Worm (Caenorhabditis elegans) whole organism, early embryonic: Measurements from ENCODE around the gene C53A5.2.

Experiments
- B0310.2 ChIP-seq: sonication (generic microtip); optimal IDR thresholded peaks from 2 replicates; lab custom pipeline; 2016; ENCODE audit warnings: mild to moderate bottlenecking, missing genetic modification characterization, missing compliant biosample characterization
- F13C5.2 ChIP-seq: sonication (generic microtip); optimal IDR thresholded peaks from 2 replicates; lab custom pipeline; 2017; ENCODE audit warnings: mild to moderate bottlenecking, missing genetic modification characterization, inconsistent platforms, missing compliant biosample characterization
- aly-1 ChIP-seq: sonication (generic microtip); optimal IDR thresholded peaks from 2 replicates; lab custom pipeline; 2016; ENCODE audit warnings: missing genetic modification characterization, missing compliant biosample characterization
- ama-1 ChIP-seq: fragments of 150-350 bp; optimal IDR thresholded peaks from 2 replicates; lab custom pipeline; 2014
- ceh-13 ChIP-seq: fragments of 200-800 bp; sonication (Bioruptor generic); optimal IDR thresholded peaks from 2 replicates; lab custom pipeline; 2018; ENCODE audit warnings: mild to moderate bottlenecking, missing genetic modification characterization, missing compliant biosample characterization
- ceh-36 ChIP-seq: sonication (generic microtip); optimal IDR thresholded peaks from 2 replicates; lab custom pipeline; 2016; ENCODE audit warnings: missing genetic modification characterization, inconsistent platforms, missing compliant biosample characterization
- ets-7 ChIP-seq: sonication (generic microtip); optimal IDR thresholded peaks from 2 replicates; lab custom pipeline; 2016; ENCODE audit warnings: missing genotype, missing genetic modification characterization, missing compliant biosample characterization
- flt-1 ChIP-seq: fragments of 200-800 bp; sonication (Bioruptor generic); IDR thresholded peaks from 2 replicates; pipeline ENCODE4 v1.3.6; 2022; ENCODE audit warnings: missing genetic modification characterization, missing compliant biosample characterization
- hmbx-1 ChIP-seq: sonication (generic microtip); optimal IDR thresholded peaks from 2 replicates; lab custom pipeline; 2016; ENCODE audit warnings: mild to moderate bottlenecking, missing genetic modification characterization, missing compliant biosample characterization
- hmg-4 ChIP-seq: fragments of 200-800 bp; sonication (Bioruptor generic); optimal IDR thresholded peaks from 2 replicates; lab custom pipeline; 2018; ENCODE audit warnings: mild to moderate bottlenecking, missing genetic modification characterization, missing compliant biosample characterization
- hnd-1 ChIP-seq: sonication (generic microtip); optimal IDR thresholded peaks from 2 replicates; lab custom pipeline; 2016; ENCODE audit warnings: missing genetic modification characterization, missing compliant biosample characterization
- pes-1 ChIP-seq: fragments of 200-800 bp; sonication (Bioruptor generic); IDR thresholded peaks from 2 replicates; pipeline ENCODE4 v1.3.6; 2022; ENCODE audit warnings: missing genetic modification reagents, missing genetic modification characterization, missing compliant biosample characterization
- scrt-1 ChIP-seq: fragments of 200-800 bp; sonication (Bioruptor generic); IDR thresholded peaks from 2 replicates; pipeline ENCODE4 v1.3.6; 2022; ENCODE audit warnings: missing genetic modification characterization, missing compliant biosample characterization
- sea-1 ChIP-seq: fragments of 200-800 bp; sonication (Bioruptor generic); conservative IDR thresholded peaks from 2 replicates; pipeline ENCODE4 v1.3.6; 2022; ENCODE audit warnings: missing genetic modification characterization, missing compliant biosample characterization
- tbx-11 ChIP-seq: fragments of 200-800 bp; sonication (Bioruptor generic); IDR thresholded peaks from 2 replicates; pipeline ENCODE4 v1.3.6; 2022; ENCODE audit warnings: missing genetic modification characterization, missing compliant biosample characterization
- tbx-37 ChIP-seq: fragments of 200-800 bp; sonication (Bioruptor generic); conservative IDR thresholded peaks from 2 replicates; pipeline ENCODE4 v1.3.6; 2022; ENCODE audit warnings: missing genetic modification reagents, missing genetic modification characterization, missing compliant biosample characterization
- tra-4 ChIP-seq: sonication (generic microtip); optimal IDR thresholded peaks from 2 replicates; lab custom pipeline; 2017; ENCODE audit warnings: missing genetic modification characterization, missing compliant biosample characterization

The C53A5.2 gene

DNA sequence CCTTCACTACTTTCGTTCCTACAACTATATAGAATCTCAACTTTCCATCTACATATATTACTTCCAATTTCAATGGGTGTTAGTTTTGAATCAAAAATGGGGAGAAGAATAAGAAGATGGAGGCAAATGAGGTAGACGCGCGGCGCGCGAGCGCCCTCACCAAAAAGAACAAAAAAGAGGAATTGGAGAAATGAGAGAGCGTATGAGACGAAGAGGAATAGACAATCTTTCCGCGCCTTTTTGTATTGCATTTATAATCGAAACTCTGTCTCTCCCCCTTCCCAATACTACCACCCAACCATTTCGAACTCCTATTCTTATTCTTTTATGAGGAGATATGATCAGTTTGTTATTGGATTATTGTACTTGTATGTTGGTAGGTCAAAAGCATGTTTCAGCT is 22.5 kb downstream of the C53A5.2 start:
- no peak for TF ChIP-seq flt-1 (GFP tag; lab: Robert Waterston, UW)
- TF ChIP-seq hnd-1 (tag; lab: Kevin White, UChicago): no peak
- no peak for TF ChIP-seq ceh-13 (GFP tag; lab: Kevin White, UChicago)
- no peak for TF ChIP-seq tbx-37
- no peak for TF ChIP-seq hmbx-1
- TF ChIP-seq scrt-1 (GFP tag; lab: Robert Waterston, UW): no peak
- no peak for TF ChIP-seq ama-1 (lab: Kevin White, UChicago)
- no peak for TF ChIP-seq pes-1 (GFP tag; lab: Robert Waterston, UW)
- no peak for TF ChIP-seq F13C5.2 (tag; lab: Kevin White, UChicago)
- no peak for TF ChIP-seq aly-1
- no peak for TF ChIP-seq tra-4
- no peak for TF ChIP-seq ets-7 (tag; lab: Kevin White, UChicago)
- TF ChIP-seq tbx-11 (GFP tag; lab: Robert Waterston, UW): no peak
- TF ChIP-seq hmg-4 (GFP tag; lab: Kevin White, UChicago): no peak
- TF ChIP-seq ceh-36: no peak
- TF ChIP-seq sea-1: no peak

DNA sequence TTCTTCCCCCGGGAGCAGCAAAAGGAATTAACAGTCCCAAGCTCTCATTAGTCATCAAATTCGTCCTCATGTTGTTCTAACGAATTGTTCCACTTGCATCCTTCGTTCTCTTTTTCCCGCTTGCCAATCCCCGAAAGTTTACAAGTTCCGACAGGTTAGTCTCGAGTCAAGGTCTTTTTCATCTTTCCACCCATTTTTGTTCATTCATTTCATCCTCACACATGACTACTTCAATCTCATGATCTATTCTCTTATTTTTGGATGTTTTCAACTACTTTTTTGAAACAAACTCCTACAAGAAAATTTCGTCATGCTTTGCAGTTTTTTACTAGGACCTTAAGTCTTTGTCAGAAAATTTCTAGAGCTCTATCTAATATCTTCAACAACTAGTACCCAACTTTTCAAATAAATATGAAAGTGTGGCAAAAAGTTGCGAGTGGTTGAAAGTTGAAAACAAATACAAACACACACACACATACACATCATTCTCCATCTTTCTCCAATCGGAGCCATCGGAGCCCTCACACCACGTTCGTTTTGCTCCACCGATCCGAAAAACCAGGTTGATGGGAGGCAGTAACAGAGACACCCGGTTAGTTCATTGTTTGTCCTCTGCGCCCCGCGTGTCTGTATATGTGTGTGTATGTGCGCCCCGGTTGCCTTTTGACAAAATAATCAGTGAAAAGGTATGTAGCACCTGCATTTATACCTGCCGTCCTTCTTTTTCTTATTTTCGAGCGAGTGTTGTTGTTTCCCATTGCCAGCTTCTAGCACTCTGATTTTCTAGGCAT is 23.7 kb downstream of the C53A5.2 start:
- TF ChIP-seq tbx-11 (GFP tag; lab: Robert Waterston, UW): no peak
- TF ChIP-seq F13C5.2 (tag; lab: Kevin White, UChicago): no peak
- TF ChIP-seq ceh-36: no peak
- no peak for TF ChIP-seq ets-7 (tag; lab: Kevin White, UChicago)
- TF ChIP-seq tbx-37: no peak
- TF ChIP-seq flt-1 (GFP tag; lab: Robert Waterston, UW): no peak
- TF ChIP-seq pes-1 (GFP tag; lab: Robert Waterston, UW): no peak
- TF ChIP-seq aly-1: no peak
- TF ChIP-seq sea-1: no peak
- no peak for TF ChIP-seq hnd-1 (tag; lab: Kevin White, UChicago)
- TF ChIP-seq ama-1 (lab: Kevin White, UChicago): no peak
- no peak for TF ChIP-seq hmbx-1

DNA sequence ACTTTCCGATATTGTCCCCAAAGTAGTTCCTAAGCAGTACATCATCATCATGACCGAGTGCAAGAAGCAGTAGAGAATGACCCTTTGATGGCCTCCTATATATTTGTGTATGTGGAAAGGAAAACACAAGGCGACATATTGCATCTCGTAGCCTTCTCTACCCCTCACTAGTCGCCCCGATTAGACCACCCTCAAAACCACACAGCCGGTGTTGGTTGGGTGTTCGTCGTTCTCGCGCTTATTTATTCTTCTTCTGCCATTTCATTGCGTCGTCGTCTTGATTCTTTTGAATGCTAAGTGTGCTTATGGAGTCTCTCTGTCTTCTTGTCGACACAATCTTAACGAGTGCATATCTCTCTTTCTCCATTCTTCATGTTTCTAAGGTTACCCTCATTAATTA is 24.8 kb downstream of the C53A5.2 start:
- TF ChIP-seq tbx-11 (GFP tag; lab: Robert Waterston, UW): no peak
- peak; percentile 13 for TF ChIP-seq F13C5.2 (tag; lab: Kevin White, UChicago)
- TF ChIP-seq flt-1 (GFP tag; lab: Robert Waterston, UW): peak; percentile 40; the same call in 1 of the 2 replicates
- peak; percentile 80 for TF ChIP-seq hmg-4 (GFP tag; lab: Kevin White, UChicago)

DNA sequence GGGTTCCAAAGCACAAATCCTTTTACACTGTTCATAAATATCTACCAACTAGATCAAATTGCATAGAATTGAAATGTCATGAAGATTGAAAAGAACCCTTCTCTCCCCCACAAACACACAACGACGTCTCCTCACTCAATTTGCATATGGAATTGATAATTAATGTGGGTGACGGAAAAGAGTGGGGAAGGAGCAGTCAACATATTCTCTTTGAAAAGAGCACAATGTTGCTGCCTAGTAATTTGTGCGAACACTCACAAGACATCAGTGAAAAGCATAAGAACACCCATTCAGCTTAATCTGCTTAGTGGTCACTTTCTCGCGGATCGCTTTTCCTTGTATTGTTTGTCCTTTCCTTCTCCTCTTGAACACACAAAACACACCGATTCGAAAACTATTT is 26.6 kb downstream of the C53A5.2 start:
- TF ChIP-seq hnd-1 (tag; lab: Kevin White, UChicago) (no peak), ceh-13 (GFP tag; lab: Kevin White, UChicago) (no peak), pes-1 (GFP tag; lab: Robert Waterston, UW) (no peak), ama-1 (lab: Kevin White, UChicago) (no peak), ets-7 (tag; lab: Kevin White, UChicago) (no peak)

DNA sequence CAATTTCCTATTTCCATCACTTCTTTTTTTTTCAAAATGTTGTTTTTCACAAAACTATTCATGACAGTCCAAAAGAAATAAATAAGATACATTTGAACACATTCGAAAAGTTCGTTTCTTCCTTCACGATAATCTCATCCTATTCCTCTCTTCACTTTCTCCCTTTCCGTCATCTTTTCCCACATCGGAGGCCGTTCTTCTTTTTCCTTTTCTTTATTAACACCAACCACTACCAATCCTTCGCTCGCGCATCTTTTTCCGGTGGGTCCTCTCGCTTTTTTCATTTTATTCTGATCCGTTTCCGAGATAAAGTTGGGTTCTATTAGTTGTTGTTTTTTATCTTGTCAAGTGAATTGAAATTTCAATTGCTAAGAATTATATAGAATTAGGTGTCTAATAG is 27.5 kb downstream of the C53A5.2 start:
- TF ChIP-seq pes-1 (GFP tag; lab: Robert Waterston, UW) (no peak), hmbx-1 (no peak), aly-1 (no peak), flt-1 (GFP tag; lab: Robert Waterston, UW) (no peak), tbx-37 (no peak), ets-7 (tag; lab: Kevin White, UChicago) (no peak), ceh-13 (GFP tag; lab: Kevin White, UChicago) (no peak), F13C5.2 (tag; lab: Kevin White, UChicago) (no peak), ama-1 (lab: Kevin White, UChicago) (no peak), scrt-1 (GFP tag; lab: Robert Waterston, UW) (no peak), ceh-36 (no peak), sea-1 (no peak)

DNA sequence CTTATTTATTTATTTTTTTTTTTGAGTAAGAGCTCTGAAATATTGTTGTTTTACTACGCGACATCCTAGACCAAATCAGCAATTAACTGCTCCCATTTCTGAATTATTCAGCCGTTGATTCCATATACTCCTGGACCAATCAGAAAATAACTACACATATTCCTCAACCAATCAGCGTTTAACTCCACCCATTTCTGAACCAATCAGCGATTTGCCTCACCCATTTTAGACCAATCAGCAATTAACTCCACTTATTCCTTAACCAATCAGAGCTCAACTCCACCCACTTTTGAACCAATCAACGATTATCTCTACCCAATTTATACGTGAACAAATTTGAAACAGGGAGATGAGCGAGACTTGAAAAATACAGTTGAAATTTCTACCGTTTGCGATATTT is 29.3 kb downstream of the C53A5.2 start:
- TF ChIP-seq flt-1 (GFP tag; lab: Robert Waterston, UW) (no peak), sea-1 (no peak), hmbx-1 (no peak), ama-1 (lab: Kevin White, UChicago) (no peak), hmg-4 (GFP tag; lab: Kevin White, UChicago) (no peak), pes-1 (GFP tag; lab: Robert Waterston, UW) (no peak), tbx-11 (GFP tag; lab: Robert Waterston, UW) (no peak), aly-1 (no peak), tbx-37 (no peak), ceh-13 (GFP tag; lab: Kevin White, UChicago) (no peak), B0310.2 (no peak), ceh-36 (no peak), F13C5.2 (tag; lab: Kevin White, UChicago) (no peak), tra-4 (no peak), scrt-1 (GFP tag; lab: Robert Waterston, UW) (no peak), ets-7 (tag; lab: Kevin White, UChicago) (no peak), hnd-1 (tag; lab: Kevin White, UChicago) (no peak)

DNA sequence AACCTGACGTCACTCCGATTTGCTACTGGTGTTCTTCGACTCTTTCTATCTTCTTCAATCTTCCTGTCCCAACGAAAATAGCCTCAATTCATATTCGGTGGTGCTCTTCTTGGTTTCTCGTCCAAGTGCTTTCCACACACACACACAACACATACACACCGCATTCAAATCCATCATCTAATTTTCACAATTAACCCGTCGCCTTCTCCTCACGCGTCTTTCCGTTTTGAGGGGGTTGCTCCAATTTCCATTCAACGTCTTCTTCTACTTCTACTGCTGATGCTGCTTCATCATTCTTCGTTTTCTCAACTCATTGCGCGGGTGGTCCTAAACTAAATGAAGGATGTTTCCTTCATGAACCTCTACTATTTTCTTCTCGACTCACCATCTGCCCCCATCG is 31.9 kb downstream of the C53A5.2 start:
- TF ChIP-seq sea-1 (no peak), ets-7 (tag; lab: Kevin White, UChicago) (no peak), F13C5.2 (tag; lab: Kevin White, UChicago) (peak; percentile 25), ama-1 (lab: Kevin White, UChicago) (no peak), tbx-11 (GFP tag; lab: Robert Waterston, UW) (no peak), tbx-37 (no peak)

DNA sequence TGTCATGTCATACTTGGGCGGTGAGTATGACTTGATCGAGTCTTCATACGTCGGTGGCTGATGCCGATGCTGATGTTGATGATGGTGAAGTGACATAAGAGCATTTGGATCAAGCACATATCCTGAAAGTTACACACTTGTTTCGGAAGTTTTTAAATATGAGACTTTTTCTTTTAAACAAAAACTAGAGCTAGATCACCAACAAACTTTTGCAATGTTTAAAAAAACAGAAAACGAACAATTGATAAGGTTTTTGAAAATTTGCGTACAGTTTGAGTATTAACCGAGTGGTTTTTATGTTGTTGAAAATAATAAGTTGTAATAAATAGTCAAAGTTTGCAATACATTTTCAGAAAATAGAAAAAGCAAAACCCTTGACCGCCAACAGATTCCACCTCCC is 38.4 kb downstream of the C53A5.2 start, which contains the start of gene R02D5.4:
R02D5.4 (minus strand) TSS at position 101 of the 400 bp plus-strand sequence.
- TF ChIP-seq B0310.2 (no peak), ama-1 (lab: Kevin White, UChicago) (no peak), ets-7 (tag; lab: Kevin White, UChicago) (no peak)
